Fruit fly (Drosophila melanogaster) S2 (cell line): ENCODE results near the gene CG17839.

Experiments
- CG8478 ChIP-seq: fragments of >200 bp; optimal IDR thresholded peaks from 2 replicates; lab custom pipeline; 2018
- CTCF ChIP-seq, 2 experiments: fragments of >200 bp; optimal IDR thresholded peaks; 2 replicates each; lab custom pipeline; 2018

DNA sequence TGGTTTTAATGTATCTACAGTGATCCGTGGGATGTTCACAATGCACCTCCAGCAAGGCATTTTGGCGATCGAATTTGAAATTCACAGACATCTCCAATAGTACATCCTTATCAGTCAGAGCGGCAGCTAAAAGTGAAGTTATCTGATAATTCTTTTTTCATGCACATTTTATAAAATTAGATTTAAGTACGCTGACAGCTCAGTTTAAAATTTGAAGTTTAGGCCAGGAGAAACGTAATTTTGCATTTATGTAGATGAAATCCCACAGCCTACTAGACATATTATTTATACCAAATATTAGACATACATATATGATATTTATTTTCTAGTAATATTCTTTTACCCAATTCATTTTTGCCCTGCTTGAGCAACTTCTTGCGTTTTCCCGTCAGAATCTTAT is 44.0 kb upstream of the CG17839 start, which contains the start of gene Trl:
- TF ChIP-seq CG8478 (lab: Kevin White, UChicago), result no peak
- TF ChIP-seq CTCF (optimal IDR thresholded peaks at IDR 0.05; lab: Kevin White, UChicago), result no peak
